Fruit fly (Drosophila melanogaster) whole organism, embryonic: Measurements from ENCODE around the gene Datp.

Source experiments
- Abd-B ChIP-seq: fragments of 200-800 bp; sonication (Bioruptor generic); optimal IDR thresholded peaks from 2 replicates; lab custom pipeline; 2018; ENCODE audit warnings: missing biosample characterization, mild to moderate bottlenecking, missing genetic modification characterization, moderate library complexity
- Ada2b ChIP-seq: fragments of 200-800 bp; sonication (Bioruptor generic); IDR thresholded peaks from 2 replicates; pipeline ENCODE4 v1.3.6; 2022; ENCODE audit warnings: missing biosample characterization, missing genetic modification characterization
- Aef1 ChIP-seq: fragments of 200-800 bp; sonication (Bioruptor generic); IDR thresholded peaks from 3 replicates; pipeline ENCODE4 v1.3.6; 2022; ENCODE audit warnings: missing biosample characterization, missing genetic modification characterization
- Bdp1 ChIP-seq: fragments of 200-800 bp; sonication (Bioruptor generic); optimal IDR thresholded peaks from 3 replicates; lab custom pipeline; 2016; ENCODE audit warnings: missing biosample characterization, missing genetic modification characterization
- Bgb ChIP-seq: fragments of 200-800 bp; sonication (Bioruptor generic); IDR thresholded peaks from 2 replicates; pipeline ENCODE4 v1.3.6; 2022; ENCODE audit warnings: missing biosample characterization, missing genetic modification characterization; ENCODE audit not compliant: partially characterized antibody
- Bteb2 ChIP-seq: fragments of 200-800 bp; sonication (Bioruptor generic); optimal IDR thresholded peaks from 2 replicates; lab custom pipeline; 2016; ENCODE audit warnings: missing biosample characterization, missing genetic modification characterization
- CG11504 ChIP-seq: fragments of 200-800 bp; sonication (Bioruptor generic); optimal IDR thresholded peaks from 3 replicates; lab custom pipeline; 2019; ENCODE audit warnings: missing biosample characterization, mild to moderate bottlenecking, missing genetic modification characterization, moderate library complexity
- CG14441 ChIP-seq: fragments of 200-800 bp; sonication (Bioruptor generic); IDR thresholded peaks from 2 replicates; pipeline ENCODE4 v1.3.6; 2022; ENCODE audit warnings: missing biosample characterization, missing genetic modification characterization
- CG14667 ChIP-seq: fragments of 200-800 bp; sonication (Bioruptor generic); IDR thresholded peaks from 2 replicates; pipeline ENCODE4 v1.3.6; 2022; ENCODE audit warnings: missing biosample characterization, missing genetic modification characterization
- CG1602 ChIP-seq: fragments of 200-800 bp; sonication (Bioruptor generic); optimal IDR thresholded peaks from 3 replicates; lab custom pipeline; 2016; ENCODE audit warnings: missing biosample characterization, missing genetic modification characterization
- CG17802 ChIP-seq: fragments of 200-800 bp; sonication (Bioruptor generic); optimal IDR thresholded peaks from 2 replicates; lab custom pipeline; 2018; ENCODE audit warnings: missing biosample characterization, mild to moderate bottlenecking, missing genetic modification characterization, moderate library complexity
- CG17829 ChIP-seq: fragments of 200-800 bp; optimal IDR thresholded peaks from 2 replicates; lab custom pipeline; 2019; ENCODE audit warnings: missing biosample characterization, mild to moderate bottlenecking, missing genetic modification characterization, moderate library complexity
- CG3281 ChIP-seq: fragments of 200-800 bp; sonication (Bioruptor generic); optimal IDR thresholded peaks from 3 replicates; lab custom pipeline; 2017; ENCODE audit warnings: missing biosample characterization, mild to moderate bottlenecking, missing genetic modification characterization
- CG34422 ChIP-seq: fragments of 200-800 bp; sonication (Bioruptor generic); IDR thresholded peaks from 3 replicates; pipeline ENCODE4 v1.3.6; 2022; ENCODE audit warnings: missing biosample characterization, missing genetic modification characterization
- CG3847 ChIP-seq: fragments of 200-800 bp; sonication (Bioruptor generic); IDR thresholded peaks from 2 replicates; pipeline ENCODE4 v1.3.6; 2022; ENCODE audit warnings: missing biosample characterization, missing genetic modification characterization
- CG4854 ChIP-seq: fragments of 200-800 bp; sonication (Bioruptor generic); optimal IDR thresholded peaks from 2 replicates; lab custom pipeline; 2016; ENCODE audit warnings: missing biosample characterization, missing genetic modification characterization, inconsistent platforms
- CG7745 ChIP-seq: fragments of 200-800 bp; sonication (Bioruptor generic); optimal IDR thresholded peaks from 2 replicates; lab custom pipeline; 2018; ENCODE audit warnings: missing biosample characterization, mild to moderate bottlenecking, missing genetic modification characterization, moderate library complexity
- CG9609 ChIP-seq: fragments of 200-800 bp; sonication (Bioruptor generic); optimal IDR thresholded peaks from 3 replicates; lab custom pipeline; 2016; ENCODE audit warnings: missing biosample characterization, missing genetic modification characterization
- CG9932 ChIP-seq: fragments of 200-800 bp; sonication (Bioruptor generic); IDR thresholded peaks from 2 replicates; pipeline ENCODE4 v1.3.6; 2022; ENCODE audit warnings: missing biosample characterization, missing genetic modification characterization
- Doc3 ChIP-seq: fragments of 200-800 bp; sonication (Bioruptor generic); IDR thresholded peaks from 3 replicates; pipeline ENCODE4 v1.3.6; 2022; ENCODE audit warnings: missing biosample characterization, missing genetic modification characterization; ENCODE audit not compliant: partially characterized antibody
- Dp ChIP-seq: fragments of 200-800 bp; sonication (Bioruptor generic); optimal IDR thresholded peaks from 2 replicates; lab custom pipeline; 2018; ENCODE audit warnings: missing biosample characterization, mild to moderate bottlenecking, missing genetic modification characterization, moderate library complexity
- Drgx ChIP-seq: fragments of 200-800 bp; sonication (Bioruptor generic); IDR thresholded peaks from 2 replicates; pipeline ENCODE4 v1.3.6; 2022; ENCODE audit warnings: missing biosample characterization, missing genetic modification characterization
- E2f1 ChIP-seq: fragments of 200-800 bp; sonication (Bioruptor generic); IDR thresholded peaks from 2 replicates; pipeline ENCODE4 v1.3.6; 2022; ENCODE audit warnings: missing biosample characterization, missing genetic modification characterization
- ERR ChIP-seq: fragments of 200-800 bp; sonication (Bioruptor generic); optimal IDR thresholded peaks from 2 replicates; lab custom pipeline; 2016; ENCODE audit warnings: missing biosample characterization, missing genetic modification characterization
- Eip74EF ChIP-seq, 2 experiments: fragments of 200-800 bp in 1 of 2; fragments of >200 bp in 1 of 2; sonication (Bioruptor generic) in 1 of 2; optimal IDR thresholded peaks; 2 replicates each; lab custom pipeline; 2017 to 2019; ENCODE audit warnings: missing biosample characterization in 2 of 2, missing genetic modification characterization in 2 of 2, mild to moderate bottlenecking in 1 of 2, moderate library complexity in 1 of 2
- HLH3B ChIP-seq: fragments of 200-800 bp; sonication (Bioruptor generic); IDR thresholded peaks from 2 replicates; pipeline ENCODE4 v1.3.6; 2022; ENCODE audit warnings: missing biosample characterization, missing genetic modification characterization
- Kr ChIP-seq: fragments of 200-800 bp; sonication (Bioruptor generic); optimal IDR thresholded peaks from 2 replicates; lab custom pipeline; 2017; ENCODE audit warnings: missing biosample characterization, mild to moderate bottlenecking, missing genetic modification characterization
- Lhr ChIP-seq: fragments of 200-800 bp; sonication (Bioruptor generic); optimal IDR thresholded peaks from 3 replicates; lab custom pipeline; 2017; ENCODE audit warnings: mild to moderate bottlenecking, missing biosample characterization, missing genetic modification reagents, missing genetic modification characterization
- Optix ChIP-seq: fragments of 200-800 bp; sonication (Bioruptor generic); IDR thresholded peaks from 3 replicates; pipeline ENCODE4 v1.3.6; 2022; ENCODE audit warnings: missing biosample characterization, missing genetic modification characterization
- ac ChIP-seq: fragments of 200-800 bp; sonication (Bioruptor generic); optimal IDR thresholded peaks from 3 replicates; lab custom pipeline; 2017; ENCODE audit warnings: missing biosample characterization, mild to moderate bottlenecking, missing genetic modification characterization
- ato ChIP-seq: fragments of 200-800 bp; sonication (Bioruptor generic); IDR thresholded peaks from 2 replicates; pipeline ENCODE4 v1.3.6; 2022; ENCODE audit warnings: missing biosample characterization, missing genetic modification characterization; ENCODE audit not compliant: partially characterized antibody
- dysf ChIP-seq: fragments of 200-800 bp; sonication (Bioruptor generic); IDR thresholded peaks from 3 replicates; pipeline ENCODE4 v1.3.6; 2022; ENCODE audit warnings: missing biosample characterization, missing genetic modification characterization
- fru ChIP-seq: fragments of >200 bp; optimal IDR thresholded peaks from 2 replicates; lab custom pipeline; 2017
- gem ChIP-seq: fragments of 200-800 bp; sonication (Bioruptor generic); optimal IDR thresholded peaks from 2 replicates; lab custom pipeline; 2019; ENCODE audit warnings: missing biosample characterization, mild to moderate bottlenecking, missing genetic modification characterization, moderate library complexity
- grau ChIP-seq: fragments of 200-800 bp; optimal IDR thresholded peaks from 3 replicates; lab custom pipeline; 2019; ENCODE audit warnings: missing biosample characterization, mild to moderate bottlenecking, missing genetic modification characterization, moderate library complexity
- grn ChIP-seq: fragments of 200-800 bp; sonication (Bioruptor generic); optimal IDR thresholded peaks from 3 replicates; lab custom pipeline; 2017; ENCODE audit warnings: missing biosample characterization, missing genetic modification characterization
- ham ChIP-seq: fragments of 200-800 bp; sonication (Bioruptor generic); IDR thresholded peaks from 2 replicates; pipeline ENCODE4 v1.3.6; 2022; ENCODE audit warnings: missing biosample characterization, missing genetic modification characterization
- kni ChIP-seq: fragments of 200-800 bp; sonication (Bioruptor generic); optimal IDR thresholded peaks from 3 replicates; lab custom pipeline; 2017; ENCODE audit warnings: mild to moderate bottlenecking, missing biosample characterization, missing genetic modification reagents, missing genetic modification characterization
- lilli ChIP-seq: fragments of 200-800 bp; sonication (Bioruptor generic); optimal IDR thresholded peaks from 3 replicates; lab custom pipeline; 2016; ENCODE audit warnings: missing biosample characterization, missing genetic modification characterization
- lola ChIP-seq, 3 experiments: fragments of >200 bp in 2 of 3; fragments of 200-800 bp in 1 of 3; sonication (Bioruptor generic) in 1 of 3; optimal IDR thresholded peaks; 2 replicates each; lab custom pipeline; 2017 to 2019; ENCODE audit warnings: missing biosample characterization in 3 of 3, missing genetic modification characterization in 3 of 3, mild to moderate bottlenecking in 1 of 3, moderate library complexity in 1 of 3
- peb ChIP-seq: fragments of 200-800 bp; sonication (Bioruptor generic); IDR thresholded peaks from 2 replicates; pipeline ENCODE4 v1.3.6; 2022; ENCODE audit warnings: missing biosample characterization, missing genetic modification characterization
- pho ChIP-seq: fragments of 200-800 bp; sonication (Bioruptor generic); optimal IDR thresholded peaks from 2 replicates; lab custom pipeline; 2016; ENCODE audit warnings: missing biosample characterization, missing genetic modification characterization
- prd ChIP-seq, 3 experiments: fragments of >200 bp in 2 of 3; fragments of 200-800 bp in 1 of 3; sonication (Bioruptor generic) in 1 of 3; optimal IDR thresholded peaks in 2 of 3; IDR thresholded peaks in 1 of 3; 2 replicates in 2 of 3; 3 replicates in 1 of 3; pipeline versions ENCODE4 v1.3.6 to Lab custom; 2017 to 2022; ENCODE audit warnings: missing biosample characterization in 1 of 3, missing genetic modification characterization in 1 of 3
- toy ChIP-seq: fragments of 200-800 bp; sonication (Bioruptor generic); IDR thresholded peaks from 2 replicates; pipeline ENCODE4 v1.3.6; 2022; ENCODE audit warnings: missing biosample characterization, missing genetic modification characterization
- twi ChIP-seq: fragments of 200-800 bp; optimal IDR thresholded peaks from 2 replicates; lab custom pipeline; 2019; ENCODE audit warnings: missing biosample characterization, mild to moderate bottlenecking, missing genetic modification characterization, moderate library complexity
- unc-4 ChIP-seq: fragments of 200-800 bp; sonication (Bioruptor generic); IDR thresholded peaks from 2 replicates; pipeline ENCODE4 v1.3.6; 2022; ENCODE audit warnings: missing biosample characterization, missing genetic modification characterization; ENCODE audit not compliant: partially characterized antibody
- vfl ChIP-seq: fragments of 200-800 bp; sonication (Bioruptor generic); optimal IDR thresholded peaks from 2 replicates; lab custom pipeline; 2016; ENCODE audit warnings: missing biosample characterization, missing genetic modification characterization
- vnd ChIP-seq: fragments of 200-800 bp; sonication (Bioruptor generic); IDR thresholded peaks from 3 replicates; pipeline ENCODE4 v1.3.6; 2022; ENCODE audit warnings: missing biosample characterization, missing genetic modification characterization; ENCODE audit not compliant: partially characterized antibody
- wek ChIP-seq: fragments of 200-800 bp; sonication (Bioruptor generic); optimal IDR thresholded peaks from 3 replicates; lab custom pipeline; 2018; ENCODE audit warnings: missing biosample characterization, mild to moderate bottlenecking, missing genetic modification characterization, moderate library complexity
- z ChIP-seq: fragments of 200-800 bp; sonication (Bioruptor generic); IDR thresholded peaks from 3 replicates; pipeline ENCODE4 v1.3.6; 2022; ENCODE audit warnings: missing biosample characterization, missing genetic modification characterization

Gene Datp

dm6 chr2L:9911783-9912182 is 26.8 kb downstream of the Datp start (continued):
- TF ChIP-seq grau (tag; lab: Kevin White, UChicago) (peak; percentile 19), gem (tag; lab: Kevin White, UChicago) (peak; percentile 10), Doc3 (GFP tag; lab: Robert Waterston, UW) (no peak), CG4854 (no peak), Bteb2 (GFP tag; lab: Kevin White, UChicago) (no peak), ato (GFP tag; lab: Robert Waterston, UW) (no peak), vfl (GFP tag; lab: Kevin White, UChicago) (no peak), Ada2b (GFP tag; lab: Robert Waterston, UW) (no peak), Aef1 (GFP tag; lab: Robert Waterston, UW) (no peak), CG34422 (GFP tag; lab: Robert Waterston, UW) (peak; percentile 62; the same call in 1 of the 3 replicates), ac (GFP tag; lab: Kevin White, UChicago) (no peak), z (no peak), dysf (peak; percentile 13; the same call in 1 of the 3 replicates), kni (GFP tag; lab: Kevin White, UChicago) (no peak), twi (tag; lab: Kevin White, UChicago) (no peak), Bdp1 (GFP tag; lab: Kevin White, UChicago) (no peak), prd (optimal IDR thresholded peaks at IDR 0.05; lab: Kevin White, UChicago) (no peak), prd (GFP tag; IDR thresholded peaks at IDR 0.05; lab: Robert Waterston, UW) (0 out of 3 replicates have a peak, but pooled peaks have one; percentile 13), toy (GFP tag; lab: Robert Waterston, UW) (no peak), lilli (GFP tag; lab: Kevin White, UChicago) (peak; percentile 57), Eip74EF (GFP tag; optimal IDR thresholded peaks at IDR 0.05; lab: Kevin White, UChicago) (no peak), CG9609 (GFP tag; lab: Kevin White, UChicago) (no peak), pho (GFP tag; lab: Kevin White, UChicago) (no peak), Drgx (peak; percentile 60; the same call in 1 of the 2 replicates), CG9932 (GFP tag; lab: Robert Waterston, UW) (peak; percentile 54), Kr (GFP tag; lab: Kevin White, UChicago) (no peak), CG14667 (no peak), wek (GFP tag; lab: Kevin White, UChicago) (no peak), fru (lab: Kevin White, UChicago) (no peak), Lhr (GFP tag; lab: Kevin White, UChicago) (no peak), unc-4 (no peak), CG11504 (peak; percentile 31), CG3847 (GFP tag; lab: Robert Waterston, UW) (no peak), grn (no peak), ham (GFP tag; lab: Robert Waterston, UW) (peak; percentile 17; the same call in 1 of the 2 replicates), peb (GFP tag; lab: Robert Waterston, UW) (no peak), CG7745 (tag; lab: Kevin White, UChicago) (no peak), vnd (GFP tag; lab: Robert Waterston, UW) (no peak), Optix (GFP tag; lab: Robert Waterston, UW) (peak; percentile 24; the same call in 1 of the 3 replicates), CG17829 (tag; lab: Kevin White, UChicago) (no peak), CG14441 (GFP tag; lab: Robert Waterston, UW) (0 out of 2 replicates have a peak, but pooled peaks have one; percentile 4), HLH3B (peak; percentile 38; the same call in 1 of the 2 replicates), Dp (no peak), lola (GFP tag; optimal IDR thresholded peaks at IDR 0.05; lab: Kevin White, UChicago) (no peak), Bgb (GFP tag; lab: Robert Waterston, UW) (no peak), E2f1 (GFP tag; lab: Robert Waterston, UW) (no peak), CG17802 (tag; lab: Kevin White, UChicago) (no peak), Abd-B (GFP tag; lab: Kevin White, UChicago) (no peak), CG3281 (GFP tag; lab: Kevin White, UChicago) (no peak), CG1602 (no peak), ERR (GFP tag; lab: Kevin White, UChicago) (no peak)
